Worm (Caenorhabditis elegans) whole organism, L2 larva: ENCODE data around the gene R107.2.

Experiments used
- C34F6.9 ChIP-seq: fragments of 150-350 bp; optimal IDR thresholded peaks from 2 replicates; lab custom pipeline; 2014; ENCODE audit warnings: missing biosample characterization, missing genetic modification characterization
- F13H6.1 ChIP-seq: sonication (generic microtip); optimal IDR thresholded peaks from 2 replicates; lab custom pipeline; 2016; ENCODE audit warnings: missing genetic modification characterization, missing compliant biosample characterization
- ama-1 ChIP-seq: fragments of 150-350 bp; optimal IDR thresholded peaks from 2 replicates; lab custom pipeline; 2018; ENCODE audit warnings: inconsistent platforms
- ceh-82 ChIP-seq: fragments of 150-350 bp; optimal IDR thresholded peaks from 2 replicates; lab custom pipeline; 2014; ENCODE audit warnings: missing biosample characterization, missing genetic modification characterization
- dmd-4 ChIP-seq: sonication (generic microtip); optimal IDR thresholded peaks from 2 replicates; lab custom pipeline; 2017; ENCODE audit warnings: missing biosample characterization, missing genetic modification characterization
- egl-27 ChIP-seq: sonication (generic microtip); optimal IDR thresholded peaks from 3 replicates; lab custom pipeline; 2017; ENCODE audit warnings: missing biosample characterization, missing genetic modification reagents, missing genetic modification characterization
- elt-1 ChIP-seq: fragments of 150-350 bp; optimal IDR thresholded peaks from 2 replicates; lab custom pipeline; 2014; ENCODE audit warnings: missing biosample characterization, missing genetic modification characterization
- fos-1 ChIP-seq: fragments of 150-350 bp; optimal IDR thresholded peaks from 2 replicates; lab custom pipeline; 2014; ENCODE audit warnings: missing biosample characterization, missing genetic modification characterization
- gmeb-1 ChIP-seq: fragments of 150-350 bp; optimal IDR thresholded peaks from 2 replicates; lab custom pipeline; 2014; ENCODE audit warnings: missing biosample characterization, missing genetic modification characterization
- lin-13 ChIP-seq: fragments of 150-350 bp; optimal IDR thresholded peaks from 2 replicates; lab custom pipeline; 2014; ENCODE audit warnings: missing biosample characterization, missing genetic modification reagents, missing genetic modification characterization
- lin-39 ChIP-seq: fragments of 150-350 bp; optimal IDR thresholded peaks from 2 replicates; lab custom pipeline; 2014; ENCODE audit warnings: missing biosample characterization, missing genetic modification reagents, missing genetic modification characterization
- lsy-2 ChIP-seq, 2 experiments: fragments of 150-350 bp in 1 of 2; sonication (generic microtip) in 1 of 2; optimal IDR thresholded peaks; 2 replicates each; lab custom pipeline; 2014 to 2017; ENCODE audit warnings: missing biosample characterization in 2 of 2, missing genetic modification characterization in 2 of 2
- mab-5 ChIP-seq: fragments of 150-350 bp; optimal IDR thresholded peaks from 2 replicates; lab custom pipeline; 2014; ENCODE audit warnings: missing biosample characterization, missing genetic modification characterization
- mbf-1 ChIP-seq: sonication (generic microtip); optimal IDR thresholded peaks from 2 replicates; lab custom pipeline; 2017; ENCODE audit warnings: missing biosample characterization, missing genetic modification characterization
- nhr-129 ChIP-seq: fragments of 150-350 bp; optimal IDR thresholded peaks from 2 replicates; lab custom pipeline; 2014; ENCODE audit warnings: missing biosample characterization, missing genetic modification characterization
- nhr-23 ChIP-seq: fragments of 150-350 bp; optimal IDR thresholded peaks from 2 replicates; lab custom pipeline; 2014; ENCODE audit warnings: missing biosample characterization, missing genetic modification reagents, missing genetic modification characterization
- nhr-237 ChIP-seq: fragments of 150-350 bp; optimal IDR thresholded peaks from 2 replicates; lab custom pipeline; 2014; ENCODE audit warnings: missing biosample characterization, missing genetic modification characterization
- nhr-25 ChIP-seq: fragments of 150-350 bp; sonication (generic microtip); optimal IDR thresholded peaks from 3 replicates; lab custom pipeline; 2014; ENCODE audit warnings: missing biosample characterization, missing genetic modification characterization
- nhr-77 ChIP-seq: fragments of 150-350 bp; optimal IDR thresholded peaks from 2 replicates; lab custom pipeline; 2014; ENCODE audit warnings: missing biosample characterization, missing genetic modification characterization
- peb-1 ChIP-seq: fragments of 150-350 bp; optimal IDR thresholded peaks from 2 replicates; lab custom pipeline; 2014; ENCODE audit warnings: missing biosample characterization, missing genetic modification characterization
- sem-4 ChIP-seq: fragments of 150-350 bp; optimal IDR thresholded peaks from 2 replicates; lab custom pipeline; 2014; ENCODE audit warnings: missing biosample characterization, missing genetic modification reagents, missing genetic modification characterization
- skn-1 ChIP-seq: sonication (generic microtip); optimal IDR thresholded peaks from 2 replicates; lab custom pipeline; 2017; ENCODE audit warnings: missing biosample characterization, missing genetic modification characterization
- sma-3 ChIP-seq: sonication (generic microtip); optimal IDR thresholded peaks from 2 replicates; lab custom pipeline; 2016; ENCODE audit warnings: missing genetic modification reagents, missing genetic modification characterization, missing compliant biosample characterization
- sma-9 ChIP-seq, 2 experiments: fragments of 150-350 bp in 1 of 2; sonication (generic microtip) in 1 of 2; optimal IDR thresholded peaks; 2 replicates each; lab custom pipeline; 2014 to 2016; ENCODE audit warnings: missing genetic modification characterization in 2 of 2, mild to moderate bottlenecking in 1 of 2, missing biosample characterization in 1 of 2, missing compliant biosample characterization in 1 of 2, missing genetic modification reagents in 1 of 2, moderate library complexity in 1 of 2
- unc-39 ChIP-seq: fragments of 150-350 bp; optimal IDR thresholded peaks from 2 replicates; lab custom pipeline; 2014; ENCODE audit warnings: missing biosample characterization, missing genetic modification characterization
- unc-55 ChIP-seq: fragments of 150-350 bp; sonication (generic microtip); optimal IDR thresholded peaks from 3 replicates; lab custom pipeline; 2014; ENCODE audit warnings: missing biosample characterization, missing genetic modification reagents, missing genetic modification characterization
- unc-62 ChIP-seq: fragments of 150-350 bp; optimal IDR thresholded peaks from 2 replicates; lab custom pipeline; 2014; ENCODE audit warnings: missing biosample characterization, missing genetic modification reagents, missing genetic modification characterization
- zag-1 ChIP-seq: fragments of 150-350 bp; optimal IDR thresholded peaks from 2 replicates; lab custom pipeline; 2014; ENCODE audit warnings: missing biosample characterization, missing genetic modification characterization
- ztf-4 ChIP-seq: fragments of 150-350 bp; optimal IDR thresholded peaks from 2 replicates; lab custom pipeline; 2014; ENCODE audit warnings: missing biosample characterization, missing genetic modification characterization

The R107.2 gene

ce11 chrIII:9045838-9046237 is at the start of gene R107.2:
Gene R107.2 (minus strand): TSS chrIII:9045938.
- TF ChIP-seq sem-4 (tag; lab: Kevin White, UChicago) (no peak), nhr-77 (tag; lab: Kevin White, UChicago) (no peak), nhr-237 (no peak), unc-39 (tag; lab: Kevin White, UChicago) (no peak), egl-27 (tag; lab: Kevin White, UChicago) (no peak), ama-1 (lab: Kevin White, UChicago) (peak; percentile 2), skn-1 (no peak), elt-1 (tag; lab: Kevin White, UChicago) (no peak), unc-55 (peak; percentile 61), nhr-25 (tag; lab: Kevin White, UChicago) (no peak)

ce11 chrIII:9091392-9092291 is 45.9 kb upstream of the R107.2 start, which contains the start of gene glp-1:
Gene glp-1 (plus strand): TSS chrIII:9092241.
- TF ChIP-seq lin-13 (GFP tag; lab: Kevin White, UChicago) (no peak), mbf-1 (tag; lab: Kevin White, UChicago) (no peak)

ce11 chrIII:9089325-9089823 is 43.6 kb upstream of the R107.2 start, which contains the start of the genes mccc-2 and mrpl-44:
Gene mccc-2 (minus strand): TSS chrIII:9089375.
Gene mrpl-44 (minus strand): TSS chrIII:9089375.
- TF ChIP-seq nhr-23 (tag; lab: Kevin White, UChicago) (no peak), lsy-2 (tag; optimal IDR thresholded peaks at IDR 0.05; lab: Kevin White, UChicago) (peak in 1 of 2 experiments; percentile 40), C34F6.9 (tag; lab: Kevin White, UChicago) (peak; percentile 36), fos-1 (tag; lab: Kevin White, UChicago) (peak; percentile 7), gmeb-1 (tag; lab: Kevin White, UChicago) (peak; percentile 90), unc-55 (peak; percentile 51)

- TF ChIP-seq ztf-4 (tag; lab: Kevin White, UChicago) (no peak), sma-9 (GFP tag; optimal IDR thresholded peaks at IDR 0.05; lab: Kevin White, UChicago) (peak; percentile 35), sma-9 (tag; optimal IDR thresholded peaks at IDR 0.05; lab: Kevin White, UChicago) (no peak), peb-1 (no peak), F13H6.1 (tag; lab: Kevin White, UChicago) (peak; percentile 44), gmeb-1 (tag; lab: Kevin White, UChicago) (no peak), egl-27 (tag; lab: Kevin White, UChicago) (no peak), lin-39 (tag; lab: Kevin White, UChicago) (peak; percentile 9), mab-5 (tag; lab: Kevin White, UChicago) (peak; percentile 84), zag-1 (peak; percentile 42), C34F6.9 (tag; lab: Kevin White, UChicago) (peak; percentile 28), sma-3 (GFP tag; lab: Kevin White, UChicago) (no peak), lsy-2 (tag; optimal IDR thresholded peaks at IDR 0.05; lab: Kevin White, UChicago) (peak in 1 of 2 experiments; percentile 50), unc-62 (no peak)
- TF ChIP-seq, all 48 proteins: peak for 7
Measured at ce11 chrIII:9084329-9084728, 38.6 kb upstream of the R107.2 start.

ce11 chrIII:9083118-9083517 is 37.4 kb upstream of the R107.2 start:
- no peak for TF ChIP-seq dmd-4 (tag; lab: Kevin White, UChicago)
- no peak for TF ChIP-seq skn-1
- peak; percentile 37 for TF ChIP-seq C34F6.9 (tag; lab: Kevin White, UChicago)
- TF ChIP-seq F13H6.1 (tag; lab: Kevin White, UChicago), result peak; percentile 26
- TF ChIP-seq nhr-129, result peak; percentile 35
- TF ChIP-seq lsy-2 (tag; optimal IDR thresholded peaks at IDR 0.05; lab: Kevin White, UChicago), result peak in 1 of 2 experiments; percentile 32
- TF ChIP-seq ceh-82 (tag; lab: Kevin White, UChicago), result no peak
- TF ChIP-seq sma-9 (GFP tag; optimal IDR thresholded peaks at IDR 0.05; lab: Kevin White, UChicago), result peak; percentile 47
- TF ChIP-seq sma-9 (tag; optimal IDR thresholded peaks at IDR 0.05; lab: Kevin White, UChicago), result no peak
- TF ChIP-seq sem-4 (tag; lab: Kevin White, UChicago), result peak; percentile 26
